Fruit fly (Drosophila melanogaster) whole organism, embryonic: ENCODE measurements around the gene CG7568.

Source experiments
- Bgb ChIP-seq: fragments of 200-800 bp; sonication (Bioruptor generic); IDR thresholded peaks from 2 replicates; pipeline ENCODE4 v1.3.6; 2022; ENCODE audit warnings: missing biosample characterization, missing genetic modification characterization; ENCODE audit not compliant: partially characterized antibody
- Bteb2 ChIP-seq: fragments of 200-800 bp; sonication (Bioruptor generic); optimal IDR thresholded peaks from 2 replicates; lab custom pipeline; 2016; ENCODE audit warnings: missing biosample characterization, missing genetic modification characterization
- CG10959 ChIP-seq: fragments of 200-800 bp; sonication (Bioruptor generic); IDR thresholded peaks from 2 replicates; pipeline ENCODE4 v1.3.6; 2022; ENCODE audit warnings: missing biosample characterization, missing genetic modification characterization
- CG11247 ChIP-seq: fragments of 200-800 bp; sonication (Bioruptor generic); IDR thresholded peaks from 2 replicates; pipeline ENCODE4 v1.3.6; 2022; ENCODE audit warnings: missing biosample characterization, missing genetic modification characterization
- CG12104 ChIP-seq: fragments of 200-800 bp; sonication (Bioruptor generic); optimal IDR thresholded peaks from 3 replicates; lab custom pipeline; 2016; ENCODE audit warnings: missing biosample characterization, missing genetic modification characterization
- CG12219 ChIP-seq: fragments of 200-800 bp; sonication (Bioruptor generic); optimal IDR thresholded peaks from 3 replicates; lab custom pipeline; 2018; ENCODE audit warnings: missing biosample characterization, mild to moderate bottlenecking, missing genetic modification characterization
- CG12659 ChIP-seq: fragments of 200-800 bp; sonication (Bioruptor generic); optimal IDR thresholded peaks from 3 replicates; lab custom pipeline; 2017; ENCODE audit warnings: mild to moderate bottlenecking, missing biosample characterization, missing genetic modification reagents, missing genetic modification characterization
- CG13624 ChIP-seq: fragments of 200-800 bp; sonication (Bioruptor generic); optimal IDR thresholded peaks from 2 replicates; lab custom pipeline; 2016; ENCODE audit warnings: missing biosample characterization, missing genetic modification characterization
- CG16863 ChIP-seq: fragments of 200-800 bp; sonication (Bioruptor generic); optimal IDR thresholded peaks from 3 replicates; lab custom pipeline; 2016; ENCODE audit warnings: missing biosample characterization, missing genetic modification characterization
- CG18619 ChIP-seq: fragments of 200-800 bp; sonication (Bioruptor generic); optimal IDR thresholded peaks from 3 replicates; lab custom pipeline; 2017; ENCODE audit warnings: missing biosample characterization, mild to moderate bottlenecking, missing genetic modification characterization
- CG34422 ChIP-seq: fragments of 200-800 bp; sonication (Bioruptor generic); IDR thresholded peaks from 3 replicates; pipeline ENCODE4 v1.3.6; 2022; ENCODE audit warnings: missing biosample characterization, missing genetic modification characterization
- CG4328 ChIP-seq: fragments of 200-800 bp; sonication (Bioruptor generic); optimal IDR thresholded peaks from 3 replicates; lab custom pipeline; 2017; ENCODE audit warnings: missing biosample characterization, missing genetic modification reagents, missing genetic modification characterization
- CG4360 ChIP-seq: fragments of 200-800 bp; sonication (Bioruptor generic); IDR thresholded peaks from 2 replicates; pipeline ENCODE4 v1.3.6; 2022; ENCODE audit warnings: missing biosample characterization, missing genetic modification characterization
- CG43689 ChIP-seq: fragments of 200-800 bp; sonication (Bioruptor generic); IDR thresholded peaks from 2 replicates; pipeline ENCODE4 v1.3.6; 2022; ENCODE audit warnings: missing biosample characterization, missing genetic modification characterization
- CG4707 ChIP-seq: fragments of 200-800 bp; sonication (Bioruptor generic); optimal IDR thresholded peaks from 2 replicates; lab custom pipeline; 2018; ENCODE audit warnings: missing biosample characterization, mild to moderate bottlenecking, missing genetic modification characterization, moderate library complexity
- CG6813 ChIP-seq: fragments of 200-800 bp; sonication (Bioruptor generic); optimal IDR thresholded peaks from 2 replicates; lab custom pipeline; 2017; ENCODE audit warnings: missing biosample characterization, missing genetic modification characterization, mild to moderate bottlenecking, moderate library complexity, missing genetic modification reagents
- CG6854 ChIP-seq: fragments of 200-800 bp; sonication (Bioruptor generic); optimal IDR thresholded peaks from 3 replicates; lab custom pipeline; 2017; ENCODE audit warnings: missing biosample characterization, mild to moderate bottlenecking, missing genetic modification characterization
- CG8290 ChIP-seq, 3 experiments: fragments of 200-800 bp; sonication (Bioruptor generic); optimal IDR thresholded peaks; 2 replicates each; lab custom pipeline; 2016 to 2019; ENCODE audit warnings: missing biosample characterization in 3 of 3, missing genetic modification characterization in 3 of 3, mild to moderate bottlenecking in 2 of 3, moderate library complexity in 1 of 3
- CG8359 ChIP-seq: fragments of 200-800 bp; sonication (Bioruptor generic); optimal IDR thresholded peaks from 2 replicates; lab custom pipeline; 2017; ENCODE audit warnings: missing biosample characterization, mild to moderate bottlenecking, missing genetic modification characterization, borderline replicate concordance
- CG9817 ChIP-seq: fragments of 200-800 bp; sonication (Bioruptor generic); optimal IDR thresholded peaks from 2 replicates; lab custom pipeline; 2018; ENCODE audit warnings: missing biosample characterization, mild to moderate bottlenecking, missing genetic modification characterization, moderate library complexity
- Camta ChIP-seq: fragments of 200-800 bp; sonication (Bioruptor generic); optimal IDR thresholded peaks from 2 replicates; lab custom pipeline; 2016; ENCODE audit warnings: missing biosample characterization, missing genetic modification characterization
- CkIIα-i1 ChIP-seq: fragments of 200-800 bp; sonication (Bioruptor generic); IDR thresholded peaks from 2 replicates; pipeline ENCODE4 v1.3.6; 2022; ENCODE audit warnings: missing biosample characterization, missing genetic modification characterization
- HLH3B ChIP-seq: fragments of 200-800 bp; sonication (Bioruptor generic); IDR thresholded peaks from 2 replicates; pipeline ENCODE4 v1.3.6; 2022; ENCODE audit warnings: missing biosample characterization, missing genetic modification characterization
- Mes4 ChIP-seq: fragments of 200-800 bp; sonication (Bioruptor generic); optimal IDR thresholded peaks from 2 replicates; lab custom pipeline; 2016; ENCODE audit warnings: missing biosample characterization, missing genetic modification characterization
- Nf-YB ChIP-seq: fragments of 200-800 bp; sonication (Bioruptor generic); optimal IDR thresholded peaks from 3 replicates; lab custom pipeline; 2019; ENCODE audit warnings: missing biosample characterization, mild to moderate bottlenecking, missing genetic modification characterization, moderate library complexity
- NfI ChIP-seq: fragments of 200-800 bp; sonication (Bioruptor generic); optimal IDR thresholded peaks from 3 replicates; lab custom pipeline; 2018; ENCODE audit warnings: missing biosample characterization, mild to moderate bottlenecking, missing genetic modification characterization, moderate library complexity
- Oaz ChIP-seq: fragments of 200-800 bp; sonication (Bioruptor generic); IDR thresholded peaks from 2 replicates; pipeline ENCODE4 v1.3.6; 2022; ENCODE audit warnings: missing biosample characterization, missing genetic modification characterization
- Ptx1 ChIP-seq: fragments of 200-800 bp; sonication (Bioruptor generic); IDR thresholded peaks from 2 replicates; pipeline ENCODE4 v1.3.6; 2022; ENCODE audit warnings: missing biosample characterization, missing genetic modification characterization
- Sox102F ChIP-seq: fragments of 200-800 bp; sonication (Bioruptor generic); optimal IDR thresholded peaks from 2 replicates; lab custom pipeline; 2018; ENCODE audit warnings: missing biosample characterization, mild to moderate bottlenecking, missing genetic modification characterization, moderate library complexity
- Tbp ChIP-seq: fragments of >200 bp; optimal IDR thresholded peaks from 2 replicates; lab custom pipeline; 2018; ENCODE audit warnings: missing biosample characterization, missing genetic modification characterization
- ash1 ChIP-seq: fragments of 200-800 bp; sonication (Bioruptor generic); optimal IDR thresholded peaks from 2 replicates; lab custom pipeline; 2018; ENCODE audit warnings: missing biosample characterization, mild to moderate bottlenecking, missing genetic modification characterization
- az2 ChIP-seq: fragments of 200-800 bp; sonication (Bioruptor generic); optimal IDR thresholded peaks from 3 replicates; lab custom pipeline; 2016; ENCODE audit warnings: missing biosample characterization, missing genetic modification characterization
- chif ChIP-seq, 2 experiments: fragments of 200-800 bp; sonication (Bioruptor generic); optimal IDR thresholded peaks; 3 replicates each; lab custom pipeline; 2016; ENCODE audit warnings: missing biosample characterization in 2 of 2, missing genetic modification characterization in 2 of 2
- corto ChIP-seq: fragments of 200-800 bp; sonication (Bioruptor generic); optimal IDR thresholded peaks from 2 replicates; lab custom pipeline; 2016; ENCODE audit warnings: missing biosample characterization, mild to moderate bottlenecking, missing genetic modification characterization, moderate library complexity
- dan ChIP-seq: fragments of 200-800 bp; sonication (Bioruptor generic); IDR thresholded peaks from 2 replicates; pipeline ENCODE4 v1.3.6; 2022; ENCODE audit warnings: missing biosample characterization, missing genetic modification characterization
- esg ChIP-seq: fragments of 200-800 bp; sonication (Bioruptor generic); conservative IDR thresholded peaks from 2 replicates; pipeline ENCODE4 v1.3.6; 2022; ENCODE audit warnings: missing biosample characterization, missing genetic modification characterization
- exex ChIP-seq: fragments of 200-800 bp; sonication (Bioruptor generic); optimal IDR thresholded peaks from 4 replicates; lab custom pipeline; 2018; ENCODE audit warnings: missing biosample characterization, mild to moderate bottlenecking, missing genetic modification characterization, moderate library complexity
- ftz-f1 ChIP-seq: fragments of 200-800 bp; sonication (Bioruptor generic); optimal IDR thresholded peaks from 2 replicates; lab custom pipeline; 2016; ENCODE audit warnings: missing biosample characterization, missing genetic modification characterization
- hb ChIP-seq: fragments of 200-800 bp; sonication (Bioruptor generic); IDR thresholded peaks from 3 replicates; pipeline ENCODE4 v1.3.6; 2022; ENCODE audit warnings: missing biosample characterization, missing genetic modification characterization; ENCODE audit not compliant: partially characterized antibody
- hbn ChIP-seq: fragments of 200-800 bp; sonication (Bioruptor generic); IDR thresholded peaks from 2 replicates; pipeline ENCODE4 v1.3.6; 2022; ENCODE audit warnings: missing biosample characterization, missing genetic modification characterization; ENCODE audit not compliant: partially characterized antibody
- kni ChIP-seq: fragments of 200-800 bp; sonication (Bioruptor generic); optimal IDR thresholded peaks from 3 replicates; lab custom pipeline; 2017; ENCODE audit warnings: mild to moderate bottlenecking, missing biosample characterization, missing genetic modification reagents, missing genetic modification characterization
- nmo ChIP-seq: fragments of 200-800 bp; sonication (Bioruptor generic); optimal IDR thresholded peaks from 2 replicates; lab custom pipeline; 2018; ENCODE audit warnings: missing biosample characterization, mild to moderate bottlenecking, missing genetic modification characterization, moderate library complexity
- org-1 ChIP-seq: fragments of 200-800 bp; sonication (Bioruptor generic); optimal IDR thresholded peaks from 2 replicates; lab custom pipeline; 2017; ENCODE audit warnings: missing biosample characterization, missing genetic modification characterization
- peb ChIP-seq: fragments of 200-800 bp; sonication (Bioruptor generic); IDR thresholded peaks from 2 replicates; pipeline ENCODE4 v1.3.6; 2022; ENCODE audit warnings: missing biosample characterization, missing genetic modification characterization
- repo ChIP-seq: fragments of 200-800 bp; sonication (Bioruptor generic); optimal IDR thresholded peaks from 2 replicates; lab custom pipeline; 2016; ENCODE audit warnings: missing biosample characterization, missing genetic modification characterization
- seq ChIP-seq: fragments of 200-800 bp; sonication (Bioruptor generic); IDR thresholded peaks from 2 replicates; pipeline ENCODE4 v1.3.6; 2022; ENCODE audit warnings: missing biosample characterization, missing genetic modification characterization
- tin ChIP-seq: fragments of 200-800 bp; sonication (Bioruptor generic); optimal IDR thresholded peaks from 3 replicates; lab custom pipeline; 2016; ENCODE audit warnings: missing biosample characterization, missing genetic modification characterization
- tio ChIP-seq: fragments of 200-800 bp; sonication (Bioruptor generic); optimal IDR thresholded peaks from 2 replicates; lab custom pipeline; 2017; ENCODE audit warnings: missing biosample characterization, missing genetic modification characterization, inconsistent platforms
- z ChIP-seq: fragments of 200-800 bp; sonication (Bioruptor generic); IDR thresholded peaks from 3 replicates; pipeline ENCODE4 v1.3.6; 2022; ENCODE audit warnings: missing biosample characterization, missing genetic modification characterization

CG7568 gene

dm6 chr3R:29566997-29567670 is 33.5 kb downstream of the CG7568 start (continued):
- TF ChIP-seq CG13624 (GFP tag; lab: Kevin White, UChicago) (no peak), Mes4 (GFP tag; lab: Kevin White, UChicago) (peak; percentile 48), CG4360 (GFP tag; lab: Robert Waterston, UW) (no peak), Sox102F (peak; percentile 68), org-1 (peak; percentile 35), dan (GFP tag; lab: Robert Waterston, UW) (peak; percentile 64), CG6813 (GFP tag; lab: Kevin White, UChicago) (peak; percentile 29), Tbp (GFP tag; lab: Kevin White, UChicago) (no peak), HLH3B (GFP tag; lab: Robert Waterston, UW) (peak; percentile 65), repo (GFP tag; lab: Kevin White, UChicago) (peak; percentile 35), tio (GFP tag; lab: Kevin White, UChicago) (peak; percentile 50), Camta (peak; percentile 55), Nf-YB (GFP tag; lab: Kevin White, UChicago) (peak; percentile 92), CG12659 (GFP tag; lab: Kevin White, UChicago) (peak; percentile 29), hbn (GFP tag; lab: Robert Waterston, UW) (no peak), ftz-f1 (GFP tag; lab: Kevin White, UChicago) (no peak), CG12104 (GFP tag; lab: Kevin White, UChicago) (no peak), CG16863 (GFP tag; lab: Kevin White, UChicago) (peak; percentile 56), chif (GFP tag; optimal IDR thresholded peaks at IDR 0.05; lab: Kevin White, UChicago) (peak; percentile 69 to 71), z (GFP tag; lab: Robert Waterston, UW) (no peak), Bteb2 (no peak), Ptx1 (GFP tag; lab: Robert Waterston, UW) (peak; percentile 61), CG12219 (GFP tag; lab: Kevin White, UChicago) (peak; percentile 57), esg (GFP tag; lab: Robert Waterston, UW) (peak; percentile 73), corto (peak; percentile 37), CG4328 (no peak), CG34422 (GFP tag; lab: Robert Waterston, UW) (peak; percentile 72; the same call in 2 of the 3 replicates), CG9817 (tag; lab: Kevin White, UChicago) (peak; percentile 40), CG11247 (peak; percentile 30; the same call in 1 of the 2 replicates), nmo (GFP tag; lab: Kevin White, UChicago) (peak; percentile 72), kni (GFP tag; lab: Kevin White, UChicago) (peak; percentile 50), Bgb (GFP tag; lab: Robert Waterston, UW) (0 out of 2 replicates have a peak, but pooled peaks have one; percentile 12), hb (GFP tag; lab: Robert Waterston, UW) (no peak), Oaz (no peak), ash1 (GFP tag; lab: Kevin White, UChicago) (no peak), CG4707 (GFP tag; lab: Kevin White, UChicago) (no peak), CkIIα-i1 (GFP tag; lab: Robert Waterston, UW) (no peak), CG10959 (GFP tag; lab: Robert Waterston, UW) (peak; percentile 87), tin (GFP tag; lab: Kevin White, UChicago) (peak; percentile 62), NfI (peak; percentile 52), CG6854 (GFP tag; lab: Kevin White, UChicago) (no peak), CG18619 (GFP tag; lab: Kevin White, UChicago) (peak; percentile 24), CG43689 (GFP tag; lab: Robert Waterston, UW) (no peak), az2 (peak; percentile 72), exex (tag; lab: Kevin White, UChicago) (no peak), seq (GFP tag; lab: Robert Waterston, UW) (peak; percentile 52), peb (GFP tag; lab: Robert Waterston, UW) (peak; percentile 40; the same call in 1 of the 2 replicates), CG8290 (GFP tag; optimal IDR thresholded peaks at IDR 0.05; lab: Kevin White, UChicago) (peak; percentile 33), CG8290 (tag; optimal IDR thresholded peaks at IDR 0.05; lab: Kevin White, UChicago) (peak in 1 of 2 experiments; percentile 57), CG8359 (GFP tag; lab: Kevin White, UChicago) (peak; percentile 44)
